Worm (Caenorhabditis elegans): ENCODE results near the gene csn-5.

ce11 chrIV:5600316-5600715, 49.0 kb upstream of the csn-5 start:
- no peak for TF ChIP-seq nhr-6 (tag; optimal IDR thresholded peaks at IDR 0.05)
- TF ChIP-seq nhr-129 (tag; optimal IDR thresholded peaks at IDR 0.05), result peak; percentile 77
